Fruit fly (Drosophila melanogaster): ENCODE data around the gene ABCB7.

- no peak for TF ChIP-seq br (GFP tag; optimal IDR thresholded peaks at IDR 0.05)
- no peak for TF ChIP-seq CrebA (GFP tag; optimal IDR thresholded peaks at IDR 0.05; ENCODE audit: borderline replicate concordance)
- no peak for TF ChIP-seq dl (GFP tag; optimal IDR thresholded peaks at IDR 0.05; ENCODE audit: insufficient read depth in 1 of 2, partially characterized antibody in 2 of 2)
- TF ChIP-seq sage (GFP tag; optimal IDR thresholded peaks at IDR 0.05) = no peak
- TF ChIP-seq sv (GFP tag; optimal IDR thresholded peaks at IDR 0.05) = no peak
- TF ChIP-seq OdsH (GFP tag; optimal IDR thresholded peaks at IDR 0.05) = no peak
- no peak for TF ChIP-seq Jra (GFP tag; optimal IDR thresholded peaks at IDR 0.05)
- TF ChIP-seq woc (GFP tag; optimal IDR thresholded peaks at IDR 0.05) = no peak
- TF ChIP-seq h (GFP tag; optimal IDR thresholded peaks at IDR 0.05) = no peak
- no peak for TF ChIP-seq Myc (optimal IDR thresholded peaks at IDR 0.05)
- no peak for TF ChIP-seq N (GFP tag; optimal IDR thresholded peaks at IDR 0.05)
- TF ChIP-seq Sp1 (GFP tag; optimal IDR thresholded peaks at IDR 0.05) = no peak
These were observed 47.1 kb upstream of the ABCB7 start for dm6 chr3L:1571077-1571476.

All from whole organism, wandering third instar larva.